Worm (Caenorhabditis elegans) whole organism, L2 larva: ENCODE data around the gene ZC250.4.

Experiments
- C34F6.9 ChIP-seq: fragments of 150-350 bp; optimal IDR thresholded peaks from 2 replicates; lab custom pipeline; 2014; ENCODE audit warnings: missing biosample characterization, missing genetic modification characterization
- F13H6.1 ChIP-seq: sonication (generic microtip); optimal IDR thresholded peaks from 2 replicates; lab custom pipeline; 2016; ENCODE audit warnings: missing genetic modification characterization, missing compliant biosample characterization
- R02D3.7 ChIP-seq: fragments of 150-350 bp; optimal IDR thresholded peaks from 2 replicates; lab custom pipeline; 2014; ENCODE audit warnings: missing biosample characterization, missing genetic modification characterization
- Y55F3AM.14 ChIP-seq: fragments of 200-800 bp; sonication (Bioruptor generic); optimal IDR thresholded peaks from 2 replicates; lab custom pipeline; 2018; ENCODE audit warnings: mild to moderate bottlenecking, missing genetic modification characterization, missing compliant biosample characterization
- ZK546.5 ChIP-seq: sonication (generic microtip); optimal IDR thresholded peaks from 2 replicates; lab custom pipeline; 2017; ENCODE audit warnings: missing biosample characterization, missing genetic modification characterization
- alr-1 ChIP-seq: fragments of 150-350 bp; optimal IDR thresholded peaks from 2 replicates; lab custom pipeline; 2014; ENCODE audit warnings: missing biosample characterization, missing genetic modification characterization
- aly-2 ChIP-seq: fragments of 150-350 bp; optimal IDR thresholded peaks from 2 replicates; lab custom pipeline; 2014; ENCODE audit warnings: missing biosample characterization, missing genetic modification characterization
- ama-1 ChIP-seq: fragments of 150-350 bp; optimal IDR thresholded peaks from 2 replicates; lab custom pipeline; 2018; ENCODE audit warnings: inconsistent platforms
- blmp-1 ChIP-seq: sonication (generic microtip); optimal IDR thresholded peaks from 2 replicates; lab custom pipeline; 2017; ENCODE audit warnings: missing genetic modification characterization, mild to moderate bottlenecking, missing compliant biosample characterization, antibody characterized with exemption, moderate library complexity; ENCODE audit not compliant: insufficient read depth
- ceh-16 ChIP-seq: fragments of 150-350 bp; optimal IDR thresholded peaks from 2 replicates; lab custom pipeline; 2014; ENCODE audit warnings: missing biosample characterization, missing genetic modification characterization
- crh-2 ChIP-seq: sonication (generic microtip); optimal IDR thresholded peaks from 2 replicates; lab custom pipeline; 2017; ENCODE audit warnings: missing biosample characterization, missing genetic modification characterization
- dmd-4 ChIP-seq: sonication (generic microtip); optimal IDR thresholded peaks from 2 replicates; lab custom pipeline; 2017; ENCODE audit warnings: missing biosample characterization, missing genetic modification characterization
- egl-27 ChIP-seq: sonication (generic microtip); optimal IDR thresholded peaks from 3 replicates; lab custom pipeline; 2017; ENCODE audit warnings: missing biosample characterization, missing genetic modification reagents, missing genetic modification characterization
- elt-1 ChIP-seq: fragments of 150-350 bp; optimal IDR thresholded peaks from 2 replicates; lab custom pipeline; 2014; ENCODE audit warnings: missing biosample characterization, missing genetic modification characterization
- elt-3 ChIP-seq: sonication (generic microtip); optimal IDR thresholded peaks from 2 replicates; lab custom pipeline; 2017; ENCODE audit warnings: missing biosample characterization, missing genetic modification characterization
- fos-1 ChIP-seq: fragments of 150-350 bp; optimal IDR thresholded peaks from 2 replicates; lab custom pipeline; 2014; ENCODE audit warnings: missing biosample characterization, missing genetic modification characterization
- gmeb-1 ChIP-seq: fragments of 150-350 bp; optimal IDR thresholded peaks from 2 replicates; lab custom pipeline; 2014; ENCODE audit warnings: missing biosample characterization, missing genetic modification characterization
- lin-13 ChIP-seq: fragments of 150-350 bp; optimal IDR thresholded peaks from 2 replicates; lab custom pipeline; 2014; ENCODE audit warnings: missing biosample characterization, missing genetic modification reagents, missing genetic modification characterization
- lin-39 ChIP-seq: fragments of 150-350 bp; optimal IDR thresholded peaks from 2 replicates; lab custom pipeline; 2014; ENCODE audit warnings: missing biosample characterization, missing genetic modification reagents, missing genetic modification characterization
- lsy-2 ChIP-seq, 2 experiments: fragments of 150-350 bp in 1 of 2; sonication (generic microtip) in 1 of 2; optimal IDR thresholded peaks; 2 replicates each; lab custom pipeline; 2014 to 2017; ENCODE audit warnings: missing biosample characterization in 2 of 2, missing genetic modification characterization in 2 of 2
- mbf-1 ChIP-seq: sonication (generic microtip); optimal IDR thresholded peaks from 2 replicates; lab custom pipeline; 2017; ENCODE audit warnings: missing biosample characterization, missing genetic modification characterization
- mdl-1 ChIP-seq, 2 experiments: fragments of 150-350 bp in 1 of 2; sonication (generic microtip) in 1 of 2; optimal IDR thresholded peaks; 2 replicates each; lab custom pipeline; 2017; ENCODE audit warnings: missing biosample characterization in 2 of 2, missing genetic modification characterization in 2 of 2
- nhr-11 ChIP-seq: fragments of 150-350 bp; optimal IDR thresholded peaks from 2 replicates; lab custom pipeline; 2014; ENCODE audit warnings: missing biosample characterization, missing genetic modification characterization
- nhr-12 ChIP-seq: fragments of 150-350 bp; optimal IDR thresholded peaks from 2 replicates; lab custom pipeline; 2014; ENCODE audit warnings: missing biosample characterization, missing genetic modification characterization
- nhr-129 ChIP-seq: fragments of 150-350 bp; optimal IDR thresholded peaks from 2 replicates; lab custom pipeline; 2014; ENCODE audit warnings: missing biosample characterization, missing genetic modification characterization
- nhr-21 ChIP-seq: fragments of 150-350 bp; optimal IDR thresholded peaks from 2 replicates; lab custom pipeline; 2014; ENCODE audit warnings: missing biosample characterization, missing genetic modification characterization
- nhr-23 ChIP-seq: fragments of 150-350 bp; optimal IDR thresholded peaks from 2 replicates; lab custom pipeline; 2014; ENCODE audit warnings: missing biosample characterization, missing genetic modification reagents, missing genetic modification characterization
- nhr-6 ChIP-seq: fragments of 150-350 bp; optimal IDR thresholded peaks from 2 replicates; lab custom pipeline; 2014; ENCODE audit warnings: missing biosample characterization, missing genetic modification characterization
- nhr-77 ChIP-seq: fragments of 150-350 bp; optimal IDR thresholded peaks from 2 replicates; lab custom pipeline; 2014; ENCODE audit warnings: missing biosample characterization, missing genetic modification characterization
- peb-1 ChIP-seq: fragments of 150-350 bp; optimal IDR thresholded peaks from 2 replicates; lab custom pipeline; 2014; ENCODE audit warnings: missing biosample characterization, missing genetic modification characterization
- sem-4 ChIP-seq: fragments of 150-350 bp; optimal IDR thresholded peaks from 2 replicates; lab custom pipeline; 2014; ENCODE audit warnings: missing biosample characterization, missing genetic modification reagents, missing genetic modification characterization
- skn-1 ChIP-seq: sonication (generic microtip); optimal IDR thresholded peaks from 2 replicates; lab custom pipeline; 2017; ENCODE audit warnings: missing biosample characterization, missing genetic modification characterization
- sma-3 ChIP-seq: sonication (generic microtip); optimal IDR thresholded peaks from 2 replicates; lab custom pipeline; 2016; ENCODE audit warnings: missing genetic modification reagents, missing genetic modification characterization, missing compliant biosample characterization
- sma-9 ChIP-seq, 2 experiments: fragments of 150-350 bp in 1 of 2; sonication (generic microtip) in 1 of 2; optimal IDR thresholded peaks; 2 replicates each; lab custom pipeline; 2014 to 2016; ENCODE audit warnings: missing genetic modification characterization in 2 of 2, mild to moderate bottlenecking in 1 of 2, missing biosample characterization in 1 of 2, missing compliant biosample characterization in 1 of 2, missing genetic modification reagents in 1 of 2, moderate library complexity in 1 of 2
- snpc-4 ChIP-seq: fragments of 150-350 bp; optimal IDR thresholded peaks from 2 replicates; lab custom pipeline; 2014; ENCODE audit warnings: missing biosample characterization, missing genetic modification characterization
- unc-39 ChIP-seq: fragments of 150-350 bp; optimal IDR thresholded peaks from 2 replicates; lab custom pipeline; 2014; ENCODE audit warnings: missing biosample characterization, missing genetic modification characterization
- unc-55 ChIP-seq: fragments of 150-350 bp; sonication (generic microtip); optimal IDR thresholded peaks from 3 replicates; lab custom pipeline; 2014; ENCODE audit warnings: missing biosample characterization, missing genetic modification reagents, missing genetic modification characterization
- unc-62 ChIP-seq: fragments of 150-350 bp; optimal IDR thresholded peaks from 2 replicates; lab custom pipeline; 2014; ENCODE audit warnings: missing biosample characterization, missing genetic modification reagents, missing genetic modification characterization
- zag-1 ChIP-seq: fragments of 150-350 bp; optimal IDR thresholded peaks from 2 replicates; lab custom pipeline; 2014; ENCODE audit warnings: missing biosample characterization, missing genetic modification characterization
- ztf-1 ChIP-seq: fragments of 200-800 bp; sonication (Bioruptor generic); conservative IDR thresholded peaks from 2 replicates; pipeline ENCODE4 v1.3.6; 2022; ENCODE audit warnings: missing genetic modification characterization, missing compliant biosample characterization
- ztf-11 ChIP-seq: sonication (generic microtip); optimal IDR thresholded peaks from 2 replicates; lab custom pipeline; 2017; ENCODE audit warnings: missing biosample characterization, missing genetic modification characterization
- ztf-4 ChIP-seq: fragments of 150-350 bp; optimal IDR thresholded peaks from 2 replicates; lab custom pipeline; 2014; ENCODE audit warnings: missing biosample characterization, missing genetic modification characterization

ZC250.4 gene

DNA sequence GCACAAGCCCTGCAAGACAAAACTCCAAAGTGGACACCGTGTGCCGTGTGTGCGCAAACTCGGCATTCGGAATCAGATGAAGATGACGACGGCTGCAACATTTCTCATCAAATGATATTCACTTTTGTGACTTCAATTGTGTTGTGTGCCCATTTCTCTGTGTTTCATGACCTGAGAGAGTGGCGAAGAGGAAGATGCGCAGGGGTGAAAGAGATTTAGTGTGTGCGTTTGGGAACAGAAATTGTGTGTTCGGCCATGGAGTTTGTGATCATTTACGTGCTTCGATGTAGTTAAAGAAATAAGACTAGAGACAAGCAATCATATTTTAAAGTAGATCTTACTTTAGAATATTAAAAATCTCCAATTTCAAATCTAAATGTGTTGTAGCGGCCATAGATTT lies 24.3 kb downstream of the ZC250.4 start:
- TF ChIP-seq lsy-2 (tag; optimal IDR thresholded peaks at IDR 0.05; lab: Kevin White, UChicago) (peak in 1 of 2 experiments; percentile 10), nhr-77 (no peak), Y55F3AM.14 (GFP tag; lab: Kevin White, UChicago) (no peak), egl-27 (no peak), sem-4 (no peak), nhr-23 (tag; lab: Kevin White, UChicago) (no peak), sma-9 (GFP tag; optimal IDR thresholded peaks at IDR 0.05; lab: Kevin White, UChicago) (peak; percentile 20), sma-9 (tag; optimal IDR thresholded peaks at IDR 0.05; lab: Kevin White, UChicago) (no peak), blmp-1 (tag; lab: Kevin White, UChicago) (no peak), mdl-1 (tag; optimal IDR thresholded peaks at IDR 0.05; lab: Kevin White, UChicago) (no peak), C34F6.9 (tag; lab: Kevin White, UChicago) (no peak), fos-1 (peak; percentile 18), R02D3.7 (tag; lab: Kevin White, UChicago) (no peak), lin-39 (tag; lab: Kevin White, UChicago) (no peak), crh-2 (no peak), sma-3 (no peak), ztf-1 (GFP tag; lab: Robert Waterston, UW) (no peak), alr-1 (no peak)

- TF ChIP-seq ztf-4 (tag; lab: Kevin White, UChicago) (no peak), nhr-21 (tag; lab: Kevin White, UChicago) (no peak), unc-39 (tag; lab: Kevin White, UChicago) (no peak), mbf-1 (no peak), lin-13 (no peak)
These were observed 27.6 kb downstream of the ZC250.4 start, which contains the start of gene F44E7.7 for ce11 chrV:5785372-5785771. F44E7.7 (minus strand) TSS chrV:5785472.

ce11 chrV:5782687-5783086 lies 30.2 kb downstream of the ZC250.4 start, which contains the start of gene fbxa-183:
fbxa-183 (minus strand) TSS chrV:5782787.
- no peak for TF ChIP-seq elt-3 (tag; lab: Kevin White, UChicago)
- no peak for TF ChIP-seq unc-55 (GFP tag; lab: Kevin White, UChicago)
- no peak for TF ChIP-seq blmp-1 (tag; lab: Kevin White, UChicago)
- TF ChIP-seq elt-1 (tag; lab: Kevin White, UChicago), result no peak
- no peak for TF ChIP-seq ztf-4 (tag; lab: Kevin White, UChicago)
- no peak for TF ChIP-seq ama-1
- TF ChIP-seq lin-13, result no peak
- no peak for TF ChIP-seq nhr-77
- TF ChIP-seq ceh-16, result no peak
- no peak for TF ChIP-seq unc-62 (GFP tag; lab: Kevin White, UChicago)
- TF ChIP-seq alr-1, result no peak
- TF ChIP-seq lin-39 (tag; lab: Kevin White, UChicago), result no peak
- TF ChIP-seq lsy-2 (tag; optimal IDR thresholded peaks at IDR 0.05; lab: Kevin White, UChicago), result no peak

ce11 chrV:5780713-5781360 lies 32.1 kb downstream of the ZC250.4 start, which contains the start of gene F44E7.5:
F44E7.5 (minus strand) TSS chrV:5780922.
- TF ChIP-seq gmeb-1 (tag; lab: Kevin White, UChicago) (peak; percentile 65), sem-4 (no peak), mdl-1 (tag; optimal IDR thresholded peaks at IDR 0.05; lab: Kevin White, UChicago) (peak; percentile 61 to 76), unc-55 (GFP tag; lab: Kevin White, UChicago) (peak; percentile 62), blmp-1 (tag; lab: Kevin White, UChicago) (peak; percentile 37), nhr-129 (peak; percentile 100), skn-1 (tag; lab: Kevin White, UChicago) (no peak), nhr-77 (no peak), nhr-12 (tag; lab: Kevin White, UChicago) (no peak), zag-1 (tag; lab: Kevin White, UChicago) (no peak), sma-3 (peak; percentile 60), ZK546.5 (tag; lab: Kevin White, UChicago) (no peak), lin-39 (tag; lab: Kevin White, UChicago) (no peak), crh-2 (peak; percentile 81), unc-39 (tag; lab: Kevin White, UChicago) (no peak), nhr-23 (tag; lab: Kevin White, UChicago) (no peak), nhr-11 (tag; lab: Kevin White, UChicago) (no peak), snpc-4 (tag; lab: Kevin White, UChicago) (peak; percentile 40), unc-62 (GFP tag; lab: Kevin White, UChicago) (no peak), egl-27 (no peak), peb-1 (tag; lab: Kevin White, UChicago) (no peak), fos-1 (peak; percentile 91), ceh-16 (no peak), nhr-21 (tag; lab: Kevin White, UChicago) (peak; percentile 57), sma-9 (GFP tag; optimal IDR thresholded peaks at IDR 0.05; lab: Kevin White, UChicago) (peak; percentile 72), sma-9 (tag; optimal IDR thresholded peaks at IDR 0.05; lab: Kevin White, UChicago) (no peak), lsy-2 (tag; optimal IDR thresholded peaks at IDR 0.05; lab: Kevin White, UChicago) (peak; percentile 5 to 69), ztf-4 (tag; lab: Kevin White, UChicago) (no peak), lin-13 (peak; percentile 70), C34F6.9 (tag; lab: Kevin White, UChicago) (peak; percentile 74), ztf-1 (GFP tag; lab: Robert Waterston, UW) (no peak), dmd-4 (no peak), nhr-6 (tag; lab: Kevin White, UChicago) (no peak), ztf-11 (tag; lab: Kevin White, UChicago) (no peak), aly-2 (tag; lab: Kevin White, UChicago) (no peak), elt-3 (tag; lab: Kevin White, UChicago) (no peak), F13H6.1 (peak; percentile 39), Y55F3AM.14 (GFP tag; lab: Kevin White, UChicago) (peak; percentile 43), R02D3.7 (tag; lab: Kevin White, UChicago) (no peak)
